Worm (Caenorhabditis elegans): Measurements from ENCODE around the gene tra-3.

- no peak for TF ChIP-seq pqm-1 (tag; optimal IDR thresholded peaks at IDR 0.05)
- no peak for TF ChIP-seq pax-1 (tag; optimal IDR thresholded peaks at IDR 0.05)
- TF ChIP-seq fkh-10 (GFP tag; optimal IDR thresholded peaks at IDR 0.05): no peak
- no peak for TF ChIP-seq pha-4 (tag; optimal IDR thresholded peaks at IDR 0.05)
- no peak for TF ChIP-seq K09A11.1 (tag; optimal IDR thresholded peaks at IDR 0.05; ENCODE audit: insufficient read depth)
- TF ChIP-seq nhr-11 (tag; optimal IDR thresholded peaks at IDR 0.05): no peak
- TF ChIP-seq ceh-19 (GFP tag; optimal IDR thresholded peaks at IDR 0.05): no peak
- TF ChIP-seq zip-5 (tag; optimal IDR thresholded peaks at IDR 0.05): no peak
- no peak for TF ChIP-seq unc-86 (tag; optimal IDR thresholded peaks at IDR 0.05)
- TF ChIP-seq ceh-9 (tag; optimal IDR thresholded peaks at IDR 0.05): no peak
These were observed 22.1 kb upstream of the tra-3 start for ce11 chrIV:14466048-14466447.

Data from whole organism, late embryonic.